Fruit fly (Drosophila melanogaster): ENCODE data around the gene CG17734.
A peak's percentile ranks its signal among the peaks of the same experiment; 100 is the strongest.

Gene CG17734

DNA sequence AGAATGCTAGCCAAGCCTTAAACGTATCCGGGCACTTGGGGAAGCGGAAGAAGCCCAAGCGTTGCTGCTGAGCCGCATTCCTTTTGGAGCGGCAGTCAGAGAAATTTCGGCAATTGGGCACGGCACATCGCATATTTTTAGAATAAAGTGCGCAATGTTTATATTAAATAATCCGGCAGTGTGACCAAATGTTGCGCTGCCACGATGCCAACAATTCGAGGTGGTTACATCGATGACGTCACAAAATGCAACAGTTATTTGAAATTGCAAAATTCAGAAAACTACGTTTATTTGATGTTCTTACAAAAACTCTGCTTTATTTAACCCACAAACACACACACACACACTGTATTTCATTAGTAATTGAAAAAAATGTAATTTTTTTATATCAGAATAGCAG is 23.9 kb downstream of the CG17734 start, which contains the start of gene CG6689 (continued):
- TF ChIP-seq slp2 (GFP tag; optimal IDR thresholded peaks at IDR 0.05) (no peak), CG17186 (GFP tag; optimal IDR thresholded peaks at IDR 0.05) (peak; percentile 92), E2f1 (GFP tag; IDR thresholded peaks at IDR 0.05) (no peak), ems (GFP tag; optimal IDR thresholded peaks at IDR 0.05) (no peak), salm (tag; optimal IDR thresholded peaks at IDR 0.05) (no peak), unc-4 (GFP tag; IDR thresholded peaks at IDR 0.05; ENCODE audit: partially characterized antibody) (no peak), Blimp-1 (GFP tag; optimal IDR thresholded peaks at IDR 0.05) (no peak), CG31388 (GFP tag; optimal IDR thresholded peaks at IDR 0.05) (no peak), toy (GFP tag; IDR thresholded peaks at IDR 0.05) (no peak), CG18764 (GFP tag; optimal IDR thresholded peaks at IDR 0.05) (no peak), CG17568 (GFP tag; optimal IDR thresholded peaks at IDR 0.05) (no peak), H2.0 (GFP tag; IDR thresholded peaks at IDR 0.05) (no peak), CG14965 (GFP tag; optimal IDR thresholded peaks at IDR 0.05; ENCODE audit: borderline replicate concordance) (no peak), vfl (GFP tag; optimal IDR thresholded peaks at IDR 0.05) (no peak), grau (tag; optimal IDR thresholded peaks at IDR 0.05) (peak; percentile 25), CG8290 (GFP tag; optimal IDR thresholded peaks at IDR 0.05) (no peak), CG8290 (tag; optimal IDR thresholded peaks at IDR 0.05) (peak in 1 of 2 experiments; percentile 47), gro (GFP tag; optimal IDR thresholded peaks at IDR 0.05) (peak; percentile 47), rib (GFP tag; IDR thresholded peaks at IDR 0.05) (no peak), bcd (GFP tag; optimal IDR thresholded peaks at IDR 0.05) (no peak), CG6272 (GFP tag; IDR thresholded peaks at IDR 0.05) (no peak), Lhr (GFP tag; optimal IDR thresholded peaks at IDR 0.05) (no peak), Mad (GFP tag; optimal IDR thresholded peaks at IDR 0.05) (no peak), CG15479 (GFP tag; optimal IDR thresholded peaks at IDR 0.05) (peak; percentile 78), bowl (GFP tag; IDR thresholded peaks at IDR 0.05) (no peak), Rx (GFP tag; IDR thresholded peaks at IDR 0.05) (no peak), croc (GFP tag; conservative IDR thresholded peaks at IDR 0.05) (no peak), CG4282 (GFP tag; optimal IDR thresholded peaks at IDR 0.05) (no peak), CoRest (tag; optimal IDR thresholded peaks at IDR 0.05) (peak; percentile 21), MTF-1 (GFP tag; optimal IDR thresholded peaks at IDR 0.05; ENCODE audit: borderline replicate concordance) (peak; percentile 5), CG6683 (GFP tag; optimal IDR thresholded peaks at IDR 0.05) (no peak), CG9932 (GFP tag; IDR thresholded peaks at IDR 0.05) (no peak), Dp (GFP tag; optimal IDR thresholded peaks at IDR 0.05) (peak; percentile 69), CG12391 (tag; optimal IDR thresholded peaks at IDR 0.05) (peak; percentile 33), inv (GFP tag; IDR thresholded peaks at IDR 0.05; ENCODE audit: partially characterized antibody) (0 out of 2 replicates have a peak, but pooled peaks have one; percentile 28), stwl (tag; optimal IDR thresholded peaks at IDR 0.05) (peak; percentile 40), Atf3 (GFP tag; optimal IDR thresholded peaks at IDR 0.05) (peak; percentile 10), emc (GFP tag; optimal IDR thresholded peaks at IDR 0.05) (no peak), CG13296 (GFP tag; optimal IDR thresholded peaks at IDR 0.05) (peak; percentile 15), chn (GFP tag; optimal IDR thresholded peaks at IDR 0.05) (no peak), CHES-1-like (GFP tag; optimal IDR thresholded peaks at IDR 0.05) (peak; percentile 13), Elba2 (GFP tag; optimal IDR thresholded peaks at IDR 0.05) (peak; percentile 48), H15 (GFP tag; IDR thresholded peaks at IDR 0.05) (no peak), CG10267 (tag; optimal IDR thresholded peaks at IDR 0.05) (peak; percentile 9), unpg (GFP tag; optimal IDR thresholded peaks at IDR 0.05) (no peak), disco-r (GFP tag; optimal IDR thresholded peaks at IDR 0.05) (no peak), CG30020 (tag; optimal IDR thresholded peaks at IDR 0.05) (peak; percentile 28), HLH4C (GFP tag; IDR thresholded peaks at IDR 0.05; ENCODE audit: partially characterized antibody) (0 out of 3 replicates have a peak, but pooled peaks have one; percentile 15), lbe (GFP tag; optimal IDR thresholded peaks at IDR 0.05) (no peak), Dip3 (GFP tag; optimal IDR thresholded peaks at IDR 0.05) (no peak), CG2116 (GFP tag; optimal IDR thresholded peaks at IDR 0.05) (peak; percentile 80), tio (GFP tag; optimal IDR thresholded peaks at IDR 0.05) (no peak)
